Worm (Caenorhabditis elegans) whole organism, L2 larva: ENCODE data around the gene msp-33.

ENCODE experiments used
- R02D3.7 ChIP-seq: fragments of 150-350 bp; optimal IDR thresholded peaks from 2 replicates; lab custom pipeline; 2014; ENCODE audit warnings: missing biosample characterization, missing genetic modification characterization
- alr-1 ChIP-seq: fragments of 150-350 bp; optimal IDR thresholded peaks from 2 replicates; lab custom pipeline; 2014; ENCODE audit warnings: missing biosample characterization, missing genetic modification characterization
- aly-2 ChIP-seq: fragments of 150-350 bp; optimal IDR thresholded peaks from 2 replicates; lab custom pipeline; 2014; ENCODE audit warnings: missing biosample characterization, missing genetic modification characterization
- ama-1 ChIP-seq: fragments of 150-350 bp; optimal IDR thresholded peaks from 2 replicates; lab custom pipeline; 2018; ENCODE audit warnings: inconsistent platforms
- ceh-16 ChIP-seq: fragments of 150-350 bp; optimal IDR thresholded peaks from 2 replicates; lab custom pipeline; 2014; ENCODE audit warnings: missing biosample characterization, missing genetic modification characterization
- dmd-4 ChIP-seq: sonication (generic microtip); optimal IDR thresholded peaks from 2 replicates; lab custom pipeline; 2017; ENCODE audit warnings: missing biosample characterization, missing genetic modification characterization
- fos-1 ChIP-seq: fragments of 150-350 bp; optimal IDR thresholded peaks from 2 replicates; lab custom pipeline; 2014; ENCODE audit warnings: missing biosample characterization, missing genetic modification characterization
- lin-39 ChIP-seq: fragments of 150-350 bp; optimal IDR thresholded peaks from 2 replicates; lab custom pipeline; 2014; ENCODE audit warnings: missing biosample characterization, missing genetic modification reagents, missing genetic modification characterization
- nhr-12 ChIP-seq: fragments of 150-350 bp; optimal IDR thresholded peaks from 2 replicates; lab custom pipeline; 2014; ENCODE audit warnings: missing biosample characterization, missing genetic modification characterization
- sma-9 ChIP-seq, 2 experiments: fragments of 150-350 bp in 1 of 2; sonication (generic microtip) in 1 of 2; optimal IDR thresholded peaks; 2 replicates each; lab custom pipeline; 2014 to 2016; ENCODE audit warnings: missing genetic modification characterization in 2 of 2, mild to moderate bottlenecking in 1 of 2, missing biosample characterization in 1 of 2, missing compliant biosample characterization in 1 of 2, missing genetic modification reagents in 1 of 2, moderate library complexity in 1 of 2
- snpc-4 ChIP-seq: fragments of 150-350 bp; optimal IDR thresholded peaks from 2 replicates; lab custom pipeline; 2014; ENCODE audit warnings: missing biosample characterization, missing genetic modification characterization
- unc-62 ChIP-seq: fragments of 150-350 bp; optimal IDR thresholded peaks from 2 replicates; lab custom pipeline; 2014; ENCODE audit warnings: missing biosample characterization, missing genetic modification reagents, missing genetic modification characterization
- ztf-4 ChIP-seq: fragments of 150-350 bp; optimal IDR thresholded peaks from 2 replicates; lab custom pipeline; 2014; ENCODE audit warnings: missing biosample characterization, missing genetic modification characterization

DNA sequence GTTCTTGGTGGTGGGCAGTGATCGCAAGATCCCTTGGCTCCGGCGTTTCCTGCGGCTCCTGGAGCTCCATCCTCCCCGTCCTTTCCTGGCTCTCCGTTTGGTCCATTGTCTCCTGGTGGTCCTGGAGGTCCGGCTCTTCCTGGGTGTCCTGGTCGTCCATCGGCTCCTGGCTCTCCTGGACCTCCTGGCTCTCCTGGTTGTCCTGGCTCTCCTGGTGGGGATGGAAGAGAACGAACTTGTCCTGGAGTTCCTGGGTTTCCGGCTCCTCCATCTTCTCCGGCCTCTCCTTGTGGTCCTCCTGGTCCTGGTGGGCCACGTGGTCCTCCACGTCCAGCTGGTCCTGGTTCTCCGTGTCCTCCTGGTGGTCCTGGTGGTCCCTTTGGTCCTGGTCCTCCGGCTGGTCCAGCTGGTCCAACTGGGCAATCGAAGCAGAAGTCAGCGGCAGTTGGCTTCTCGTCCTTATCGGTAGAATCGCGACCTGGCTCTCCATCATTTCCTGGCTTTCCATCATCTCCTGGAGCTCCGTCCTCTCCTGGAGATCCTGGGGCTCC, 22.6 kb downstream of the msp-33 start:
- TF ChIP-seq sma-9 (GFP tag; optimal IDR thresholded peaks at IDR 0.05; lab: Kevin White, UChicago), result no peak
- no peak for TF ChIP-seq sma-9 (tag; optimal IDR thresholded peaks at IDR 0.05; lab: Kevin White, UChicago)
- TF ChIP-seq aly-2 (tag; lab: Kevin White, UChicago), result no peak
- no peak for TF ChIP-seq ztf-4 (tag; lab: Kevin White, UChicago)
- TF ChIP-seq fos-1 (tag; lab: Kevin White, UChicago), result no peak
- no peak for TF ChIP-seq ceh-16 (tag; lab: Kevin White, UChicago)
- TF ChIP-seq ama-1, result no peak
- no peak for TF ChIP-seq snpc-4 (tag; lab: Kevin White, UChicago)
- no peak for TF ChIP-seq nhr-12
- no peak for TF ChIP-seq R02D3.7
- no peak for TF ChIP-seq dmd-4 (tag; lab: Kevin White, UChicago)
- no peak for TF ChIP-seq unc-62 (GFP tag; lab: Kevin White, UChicago)
- TF ChIP-seq alr-1 (tag; lab: Kevin White, UChicago), result no peak
- TF ChIP-seq lin-39 (tag; lab: Kevin White, UChicago), result no peak
